Worm (Caenorhabditis elegans): ENCODE results near the gene glo-3.

- TF ChIP-seq mdl-1 (tag; optimal IDR thresholded peaks at IDR 0.05) = no peak
- TF ChIP-seq gmeb-1 (tag; optimal IDR thresholded peaks at IDR 0.05) = no peak
- TF ChIP-seq zag-1 (tag; optimal IDR thresholded peaks at IDR 0.05) = no peak
- TF ChIP-seq lsy-2 (tag; optimal IDR thresholded peaks at IDR 0.05) = no peak
- no peak for TF ChIP-seq lin-39 (tag; optimal IDR thresholded peaks at IDR 0.05)
Measured at ce11 chrX:10527414-10527813, 6.1 kb upstream of the glo-3 start.
